In genomic region chr3R:24767667-24768340, dm6 we compare ENCODE assay signal across 5 fruit fly cellular contexts.
TF ChIP-seq lines count a peak whose summit lies in the region.

No protein-coding gene starts in this region.

- TF ChIP-seq CTCF in whole organism, embryonic (GFP tag; optimal IDR thresholded peaks at IDR 0.05; lab: Kevin White, UChicago) = no peak

TF ChIP-seq in whole organism, 6 proteins besides CTCF, POLR2A, EP300 and RAD21:
- TF ChIP-seq psq (optimal IDR thresholded peaks at IDR 0.05; lab: Kevin White, UChicago) = no peak
- TF ChIP-seq Dll (optimal IDR thresholded peaks at IDR 0.05; lab: Kevin White, UChicago) = peak; percentile 76
TF ChIP-seq in whole organism: peak in this region for 1.

TF ChIP-seq in whole organism, embryonic, 481 proteins besides CTCF, POLR2A, EP300 and RAD21 (continues in another document):
- TF ChIP-seq CG3995 (GFP tag; optimal IDR thresholded peaks at IDR 0.05; lab: Kevin White, UChicago) (peak; percentile 65), CG32772 (GFP tag; IDR thresholded peaks at IDR 0.05; lab: Robert Waterston, UW) (no peak), pros (GFP tag; optimal IDR thresholded peaks at IDR 0.05; lab: Kevin White, UChicago) (no peak), CG15011 (GFP tag; optimal IDR thresholded peaks at IDR 0.05; lab: Kevin White, UChicago) (no peak), CG2875 (GFP tag; optimal IDR thresholded peaks at IDR 0.05; lab: Kevin White, UChicago) (no peak), CG8388 (GFP tag; optimal IDR thresholded peaks at IDR 0.05; lab: Kevin White, UChicago) (peak; percentile 21), chm (GFP tag; IDR thresholded peaks at IDR 0.05; lab: Robert Waterston, UW) (no peak), cas (GFP tag; IDR thresholded peaks at IDR 0.05; lab: Robert Waterston, UW) (no peak), CG1603 (tag; optimal IDR thresholded peaks at IDR 0.05; lab: Kevin White, UChicago) (peak; percentile 10), Trl (optimal IDR thresholded peaks at IDR 0.05; lab: Kevin White, UChicago) (peak; percentile 49 to 73), Trl (GFP tag; optimal IDR thresholded peaks at IDR 0.05; lab: Kevin White, UChicago) (no peak), usp (GFP tag; optimal IDR thresholded peaks at IDR 0.05; lab: Kevin White, UChicago) (no peak), seq (GFP tag; IDR thresholded peaks at IDR 0.05; lab: Robert Waterston, UW) (no peak), nmo (GFP tag; optimal IDR thresholded peaks at IDR 0.05; lab: Kevin White, UChicago) (peak; percentile 3), CG14667 (GFP tag; IDR thresholded peaks at IDR 0.05; lab: Robert Waterston, UW) (no peak), Blimp-1 (GFP tag; optimal IDR thresholded peaks at IDR 0.05; lab: Kevin White, UChicago) (peak; percentile 100), Dfd (GFP tag; optimal IDR thresholded peaks at IDR 0.05; lab: Kevin White, UChicago) (no peak), kni (GFP tag; optimal IDR thresholded peaks at IDR 0.05; lab: Kevin White, UChicago) (peak; percentile 59), fd96Cb (tag; optimal IDR thresholded peaks at IDR 0.05; lab: Kevin White, UChicago) (no peak), CG12769 (tag; optimal IDR thresholded peaks at IDR 0.05; lab: Kevin White, UChicago) (peak; percentile 15), CG11247 (GFP tag; IDR thresholded peaks at IDR 0.05; lab: Robert Waterston, UW) (no peak), fd102C (GFP tag; optimal IDR thresholded peaks at IDR 0.05; lab: Kevin White, UChicago) (no peak), psq (GFP tag; optimal IDR thresholded peaks at IDR 0.05; lab: Kevin White, UChicago) (no peak)

TF ChIP-seq in whole organism, prepupa, 60 proteins besides CTCF, POLR2A, EP300 and RAD21:
- TF ChIP-seq OdsH (GFP tag; optimal IDR thresholded peaks at IDR 0.05; lab: Kevin White, UChicago) (peak; percentile 21), Blimp-1 (GFP tag; optimal IDR thresholded peaks at IDR 0.05; lab: Kevin White, UChicago) (peak; percentile 100), achi (GFP tag; optimal IDR thresholded peaks at IDR 0.05; lab: Kevin White, UChicago) (peak; percentile 23), Sox15 (GFP tag; optimal IDR thresholded peaks at IDR 0.05; lab: Kevin White, UChicago) (no peak), dsx (GFP tag; optimal IDR thresholded peaks at IDR 0.05; lab: Kevin White, UChicago; ENCODE audit: poor library complexity, severe bottlenecking) (no peak), svp (GFP tag; lab: Kevin White, UChicago) (peak; percentile 49), topi (GFP tag; optimal IDR thresholded peaks at IDR 0.05; lab: Kevin White, UChicago) (peak; percentile 54), CG1621 (tag; optimal IDR thresholded peaks at IDR 0.05; lab: Kevin White, UChicago) (no peak), Gug (GFP tag; IDR thresholded peaks at IDR 0.05; lab: Robert Waterston, UW) (no peak), Lpt (GFP tag; optimal IDR thresholded peaks at IDR 0.05; lab: Kevin White, UChicago) (peak; percentile 18), lz (GFP tag; optimal IDR thresholded peaks at IDR 0.05; lab: Kevin White, UChicago) (peak; percentile 4), CG6163 (GFP tag; IDR thresholded peaks at IDR 0.05; lab: Robert Waterston, UW) (0 out of 3 replicates have a peak, but pooled peaks have one; percentile 42), CG3919 (GFP tag; optimal IDR thresholded peaks at IDR 0.05; lab: Kevin White, UChicago) (peak; percentile 29), Eip78C (GFP tag; lab: Kevin White, UChicago) (peak; percentile 58), CG6808 (GFP tag; optimal IDR thresholded peaks at IDR 0.05; lab: Kevin White, UChicago) (no peak), Sox102F (GFP tag; optimal IDR thresholded peaks at IDR 0.05; lab: Kevin White, UChicago) (peak; percentile 57), Met (GFP tag; optimal IDR thresholded peaks at IDR 0.05; lab: Kevin White, UChicago) (peak; percentile 55), Eip75B (GFP tag; optimal IDR thresholded peaks at IDR 0.05; lab: Kevin White, UChicago) (peak; percentile 84)

TF ChIP-seq in whole organism, pupa, 21 proteins besides CTCF, POLR2A, EP300 and RAD21:
- TF ChIP-seq D1 (tag; optimal IDR thresholded peaks at IDR 0.05; lab: Kevin White, UChicago) (no peak), CG12605 (GFP tag; IDR thresholded peaks at IDR 0.05; lab: Robert Waterston, UW) (no peak), Ets98B (GFP tag; IDR thresholded peaks at IDR 0.05; lab: Robert Waterston, UW) (no peak; the same call in none of the 2 replicates), Snoo (tag; optimal IDR thresholded peaks at IDR 0.05; lab: Kevin White, UChicago) (peak; percentile 67), rn (GFP tag; IDR thresholded peaks at IDR 0.05; lab: Robert Waterston, UW) (no peak), CG10348 (GFP tag; IDR thresholded peaks at IDR 0.05; lab: Robert Waterston, UW) (no peak), CG15710 (tag; optimal IDR thresholded peaks at IDR 0.05; lab: Kevin White, UChicago) (no peak), CG4496 (GFP tag; IDR thresholded peaks at IDR 0.05; lab: Robert Waterston, UW) (peak; percentile 42; the same call in 1 of the 3 replicates), CG32121 (GFP tag; IDR thresholded peaks at IDR 0.05; lab: Robert Waterston, UW) (0 out of 2 replicates have a peak, but pooled peaks have one; percentile 3), CG17806 (tag; optimal IDR thresholded peaks at IDR 0.05; lab: Kevin White, UChicago) (no peak), CG13204 (GFP tag; optimal IDR thresholded peaks at IDR 0.05; lab: Kevin White, UChicago) (no peak), CG8159 (tag; optimal IDR thresholded peaks at IDR 0.05; lab: Kevin White, UChicago) (no peak), CG34367 (tag; optimal IDR thresholded peaks at IDR 0.05; lab: Kevin White, UChicago) (no peak), EcR (GFP tag; optimal IDR thresholded peaks at IDR 0.05; lab: Kevin White, UChicago) (no peak), Pif1A (GFP tag; optimal IDR thresholded peaks at IDR 0.05; lab: Kevin White, UChicago) (no peak), gl (tag; optimal IDR thresholded peaks at IDR 0.05; lab: Kevin White, UChicago) (no peak), Pif1B (GFP tag; optimal IDR thresholded peaks at IDR 0.05; lab: Kevin White, UChicago) (no peak), fd96Ca (GFP tag; IDR thresholded peaks at IDR 0.05; lab: Robert Waterston, UW) (0 out of 3 replicates have a peak, but pooled peaks have one; percentile 27), CG14655 (GFP tag; optimal IDR thresholded peaks at IDR 0.05; lab: Kevin White, UChicago) (peak; percentile 62), CG9948 (tag; optimal IDR thresholded peaks at IDR 0.05; lab: Kevin White, UChicago) (no peak), CG8301 (tag; optimal IDR thresholded peaks at IDR 0.05; lab: Kevin White, UChicago) (peak; percentile 48)

TF ChIP-seq in whole organism, wandering third instar larva, 38 proteins besides CTCF, POLR2A, EP300 and RAD21:
- TF ChIP-seq OdsH (GFP tag; optimal IDR thresholded peaks at IDR 0.05; lab: Kevin White, UChicago) = no peak
- TF ChIP-seq dsf (GFP tag; optimal IDR thresholded peaks at IDR 0.05; lab: Kevin White, UChicago; ENCODE audit: borderline replicate concordance) = no peak
- TF ChIP-seq rgr (GFP tag; optimal IDR thresholded peaks at IDR 0.05; lab: Kevin White, UChicago) = no peak
- TF ChIP-seq dmrt93B (GFP tag; optimal IDR thresholded peaks at IDR 0.05; lab: Kevin White, UChicago) = no peak
- no peak for TF ChIP-seq CG9705 (GFP tag; optimal IDR thresholded peaks at IDR 0.05; lab: Kevin White, UChicago)
- peak; percentile 64 for TF ChIP-seq Dif (GFP tag; optimal IDR thresholded peaks at IDR 0.05; lab: Kevin White, UChicago; ENCODE audit: partially characterized antibody)
- peak; percentile 61 to 66 for TF ChIP-seq dl (GFP tag; optimal IDR thresholded peaks at IDR 0.05; lab: Kevin White, UChicago; ENCODE audit: insufficient read depth in 1 of 2, partially characterized antibody in 2 of 2)
- no peak for TF ChIP-seq Hnf4 (GFP tag; optimal IDR thresholded peaks at IDR 0.05; lab: Kevin White, UChicago)
- TF ChIP-seq sage (GFP tag; optimal IDR thresholded peaks at IDR 0.05; lab: Kevin White, UChicago) = no peak
- TF ChIP-seq pan (optimal IDR thresholded peaks at IDR 0.05; lab: Kevin White, UChicago) = no peak
- TF ChIP-seq GATAd (GFP tag; optimal IDR thresholded peaks at IDR 0.05; lab: Kevin White, UChicago) = no peak
- no peak for TF ChIP-seq Hr78 (GFP tag; optimal IDR thresholded peaks at IDR 0.05; lab: Kevin White, UChicago)
- no peak for TF ChIP-seq lola (GFP tag; optimal IDR thresholded peaks at IDR 0.05; lab: Kevin White, UChicago)
